Worm (Caenorhabditis elegans): ENCODE measurements around the gene clec-86.

The clec-86 gene

ce11 chrX:7162764-7163163, 23.1 kb downstream of the clec-86 start:
- no peak for TF ChIP-seq aptf-2 (GFP tag; conservative IDR thresholded peaks at IDR 0.05)
- no peak for TF ChIP-seq nhr-90 (tag; optimal IDR thresholded peaks at IDR 0.05)
- no peak for TF ChIP-seq attf-3 (GFP tag; conservative IDR thresholded peaks at IDR 0.05)
- no peak for TF ChIP-seq Y79H2A.3 (GFP tag; conservative IDR thresholded peaks at IDR 0.05)
- no peak for TF ChIP-seq lin-35 (GFP tag; optimal IDR thresholded peaks at IDR 0.05)
- TF ChIP-seq attf-5 (GFP tag; optimal IDR thresholded peaks at IDR 0.05): no peak
- TF ChIP-seq pbrm-1 (GFP tag; IDR thresholded peaks at IDR 0.05): no peak
- TF ChIP-seq aptf-3 (GFP tag; IDR thresholded peaks at IDR 0.05): no peak
- no peak for TF ChIP-seq ztf-25 (GFP tag; IDR thresholded peaks at IDR 0.05)
- TF ChIP-seq nhr-120 (GFP tag; IDR thresholded peaks at IDR 0.05): no peak
- no peak for TF ChIP-seq ztf-3 (GFP tag; optimal IDR thresholded peaks at IDR 0.05)
- no peak for TF ChIP-seq fkh-3 (tag; optimal IDR thresholded peaks at IDR 0.05)
- TF ChIP-seq F57C9.4 (tag; optimal IDR thresholded peaks at IDR 0.05): no peak
- no peak for TF ChIP-seq B0019.2 (GFP tag; conservative IDR thresholded peaks at IDR 0.05)
- TF ChIP-seq F57A8.1 (GFP tag; optimal IDR thresholded peaks at IDR 0.05): no peak

- TF ChIP-seq dox-1 (GFP tag; IDR thresholded peaks at IDR 0.05) (0 out of 2 replicates have a peak, but pooled peaks have one; percentile 34), nhr-80 (tag; optimal IDR thresholded peaks at IDR 0.05) (peak; percentile 83), ceh-27 (GFP tag; optimal IDR thresholded peaks at IDR 0.05) (no peak)
Observed at ce11 chrX:7170575-7171297, 31.1 kb downstream of the clec-86 start, which contains the start of gene bar-1. TSS of gene bar-1 (minus strand) at chrX:7170625.

- TF ChIP-seq nhr-90 (tag; optimal IDR thresholded peaks at IDR 0.05) (no peak), xnd-1 (tag; optimal IDR thresholded peaks at IDR 0.05) (no peak), sea-2 (GFP tag; IDR thresholded peaks at IDR 0.05) (no peak), K12H6.12 (tag; optimal IDR thresholded peaks at IDR 0.05) (no peak), akir-1 (GFP tag; optimal IDR thresholded peaks at IDR 0.05) (no peak), tbx-9 (tag; optimal IDR thresholded peaks at IDR 0.05; ENCODE audit: borderline replicate concordance) (no peak), mxl-1 (tag; optimal IDR thresholded peaks at IDR 0.05) (no peak), efl-1 (GFP tag; optimal IDR thresholded peaks at IDR 0.05) (no peak), nfya-2 (GFP tag; IDR thresholded peaks at IDR 0.05) (no peak), ceh-58 (GFP tag; IDR thresholded peaks at IDR 0.05) (no peak), sdz-38 (tag; optimal IDR thresholded peaks at IDR 0.05) (no peak), F22D6.2 (tag; optimal IDR thresholded peaks at IDR 0.05) (no peak), lin-54 (GFP tag; optimal IDR thresholded peaks at IDR 0.05) (no peak), mes-4 (tag; optimal IDR thresholded peaks at IDR 0.05) (no peak)
Observed at ce11 chrX:7175389-7175788, 35.7 kb downstream of the clec-86 start.

- peak; percentile 55 for TF ChIP-seq nhr-90 (tag; optimal IDR thresholded peaks at IDR 0.05)
- TF ChIP-seq snpc-1.3 (tag; optimal IDR thresholded peaks at IDR 0.05; ENCODE audit: insufficient read depth): peak; percentile 54
- no peak for TF ChIP-seq ztf-3 (GFP tag; optimal IDR thresholded peaks at IDR 0.05)
- TF ChIP-seq rpc-1 (optimal IDR thresholded peaks at IDR 0.05): peak; percentile 83
- TF ChIP-seq rpc-1 (tag; optimal IDR thresholded peaks at IDR 0.05): peak; percentile 95
- no peak for TF ChIP-seq T07F8.4 (tag; optimal IDR thresholded peaks at IDR 0.05)
- no peak for TF ChIP-seq ztf-28 (GFP tag; IDR thresholded peaks at IDR 0.05)
- no peak for TF ChIP-seq ama-1 (optimal IDR thresholded peaks at IDR 0.05)
- no peak for TF ChIP-seq ama-1 (GFP tag; optimal IDR thresholded peaks at IDR 0.05)
- peak; percentile 57 for TF ChIP-seq die-1 (tag; optimal IDR thresholded peaks at IDR 0.05)
- TF ChIP-seq ceh-27 (GFP tag; optimal IDR thresholded peaks at IDR 0.05): no peak
- no peak for TF ChIP-seq Y95B8A.8 (GFP tag; IDR thresholded peaks at IDR 0.05)
- TF ChIP-seq nfyb-1 (GFP tag; IDR thresholded peaks at IDR 0.05): no peak
- TF ChIP-seq C06A6.2 (GFP tag; conservative IDR thresholded peaks at IDR 0.05): no peak
- TF ChIP-seq pbrm-1 (GFP tag; IDR thresholded peaks at IDR 0.05): no peak
- TF ChIP-seq snpc-4 (GFP tag; optimal IDR thresholded peaks at IDR 0.05): peak; percentile 32
- peak in 1 of 4 experiments; percentile 68 for TF ChIP-seq snpc-4 (tag; optimal IDR thresholded peaks at IDR 0.05)
- no peak for TF ChIP-seq ets-4 (GFP tag; optimal IDR thresholded peaks at IDR 0.05)
- no peak for TF ChIP-seq lir-1 (GFP tag; conservative IDR thresholded peaks at IDR 0.05)
Observed at ce11 chrX:7176817-7177216, 37.1 kb downstream of the clec-86 start.

Data from whole organism, young adult.